Fruit fly (Drosophila melanogaster) whole organism, prepupa: Measurements from ENCODE around the gene witty.

ENCODE experiments used
- CG11762 ChIP-seq: fragments of 200-800 bp; sonication (Bioruptor generic); optimal IDR thresholded peaks from 3 replicates; lab custom pipeline; 2016; ENCODE audit warnings: missing biosample characterization, missing genetic modification characterization; ENCODE audit not compliant: insufficient read depth
- CG1621 ChIP-seq: fragments of 200-800 bp; sonication (Bioruptor generic); optimal IDR thresholded peaks from 3 replicates; lab custom pipeline; 2018; ENCODE audit warnings: missing biosample characterization, mild to moderate bottlenecking, missing genetic modification characterization
- CG31627 ChIP-seq: fragments of 200-800 bp; sonication (Bioruptor generic); optimal IDR thresholded peaks from 3 replicates; lab custom pipeline; 2016; ENCODE audit warnings: missing biosample characterization, missing genetic modification characterization
- CG3919 ChIP-seq: fragments of 200-800 bp; sonication (Bioruptor generic); optimal IDR thresholded peaks from 3 replicates; lab custom pipeline; 2016; ENCODE audit warnings: missing biosample characterization, missing genetic modification characterization
- CG6163 ChIP-seq: fragments of 200-800 bp; sonication (Bioruptor generic); IDR thresholded peaks from 3 replicates; pipeline ENCODE4 v1.3.6; 2022; ENCODE audit warnings: missing biosample characterization, missing genetic modification characterization
- CG6792 ChIP-seq: fragments of 200-800 bp; sonication (Bioruptor generic); optimal IDR thresholded peaks from 3 replicates; lab custom pipeline; 2016; ENCODE audit warnings: missing biosample characterization, missing genetic modification characterization
- Hr39 ChIP-seq: fragments of 200-800 bp; sonication (Bioruptor generic); optimal IDR thresholded peaks from 2 replicates; lab custom pipeline; 2016; ENCODE audit warnings: missing biosample characterization, missing genetic modification characterization
- Sox102F ChIP-seq: fragments of 200-800 bp; sonication (Bioruptor generic); optimal IDR thresholded peaks from 2 replicates; lab custom pipeline; 2016; ENCODE audit warnings: missing biosample characterization, mild to moderate bottlenecking, missing genetic modification characterization
- Sox14 ChIP-seq: fragments of 200-800 bp; sonication (Bioruptor generic); optimal IDR thresholded peaks from 3 replicates; lab custom pipeline; 2016; ENCODE audit warnings: missing biosample characterization, missing genetic modification characterization
- fkh ChIP-seq: fragments of 200-800 bp; sonication (Bioruptor generic); optimal IDR thresholded peaks from 3 replicates; lab custom pipeline; 2017; ENCODE audit warnings: missing biosample characterization, mild to moderate bottlenecking, missing genetic modification characterization, moderate library complexity
- lz ChIP-seq: fragments of 200-800 bp; sonication (Bioruptor generic); optimal IDR thresholded peaks from 3 replicates; lab custom pipeline; 2016; ENCODE audit warnings: missing biosample characterization, missing genetic modification characterization
- salr ChIP-seq, 2 experiments: fragments of 200-800 bp; sonication (Bioruptor generic); optimal IDR thresholded peaks; 3 replicates each; lab custom pipeline; 2016 to 2018; ENCODE audit warnings: missing biosample characterization in 2 of 2, missing genetic modification characterization in 2 of 2, mild to moderate bottlenecking in 1 of 2

DNA sequence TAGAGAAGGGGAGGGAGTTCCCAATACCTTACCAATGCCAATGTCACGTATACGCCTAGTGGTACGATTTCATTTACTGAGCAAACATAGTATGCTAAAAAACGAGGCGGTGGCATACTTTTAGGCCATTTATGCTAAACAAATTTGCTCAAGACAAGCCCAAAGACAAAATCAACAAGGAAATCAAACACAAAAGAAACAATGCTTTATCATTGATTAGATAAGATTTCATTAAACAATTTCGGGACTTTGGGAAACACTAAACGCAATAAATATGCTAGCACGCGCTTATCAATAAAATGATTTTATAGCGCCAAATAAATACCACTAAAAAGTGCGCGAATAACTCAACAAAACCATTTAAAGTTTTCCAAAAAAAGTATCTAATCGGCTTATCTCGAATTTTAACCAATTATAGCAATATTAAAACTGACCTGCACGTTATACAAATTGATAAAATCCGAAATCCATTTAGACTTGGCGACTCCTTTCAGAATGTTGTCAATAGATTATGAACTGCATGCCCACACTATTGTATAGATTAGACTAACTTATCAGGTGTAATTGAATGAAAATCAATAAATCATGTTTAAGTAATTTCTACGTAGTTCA is 12.6 kb downstream of the witty start:
- TF ChIP-seq CG6792 (GFP tag; lab: Kevin White, UChicago): no peak
- no peak for TF ChIP-seq CG31627 (GFP tag; lab: Kevin White, UChicago)
- no peak for TF ChIP-seq Hr39 (GFP tag; lab: Kevin White, UChicago)
- TF ChIP-seq CG11762 (GFP tag; lab: Kevin White, UChicago): no peak
- TF ChIP-seq CG1621 (tag; lab: Kevin White, UChicago): no peak
- TF ChIP-seq CG6163: no peak
- no peak for TF ChIP-seq lz
- TF ChIP-seq Sox14: no peak
- TF ChIP-seq Sox102F (GFP tag; lab: Kevin White, UChicago): no peak
- peak; percentile 74 for TF ChIP-seq fkh
- no peak for TF ChIP-seq CG3919
- no peak for TF ChIP-seq salr (GFP tag; optimal IDR thresholded peaks at IDR 0.05; lab: Kevin White, UChicago)
